Worm (Caenorhabditis elegans) whole organism, mixed stage, embryonic: Measurements from ENCODE around the gene molo-1.

ENCODE experiments used
- M03D4.4 ChIP-seq: sonication (generic microtip); optimal IDR thresholded peaks from 2 replicates; lab custom pipeline; 2017; ENCODE audit warnings: mild to moderate bottlenecking, missing genetic modification characterization, missing compliant biosample characterization
- bed-3 ChIP-seq: fragments of 200-800 bp; sonication (Bioruptor generic); optimal IDR thresholded peaks from 3 replicates; lab custom pipeline; 2018; ENCODE audit warnings: mild to moderate bottlenecking, missing genetic modification characterization, moderate library complexity, missing compliant biosample characterization
- blmp-1 ChIP-seq: fragments of 150-350 bp; optimal IDR thresholded peaks from 2 replicates; lab custom pipeline; 2014; ENCODE audit warnings: missing biosample characterization, missing genetic modification characterization
- ceh-39 ChIP-seq: fragments of 150-350 bp; optimal IDR thresholded peaks from 2 replicates; lab custom pipeline; 2014; ENCODE audit warnings: missing biosample characterization, missing genetic modification characterization
- ceh-43 ChIP-seq: fragments of 200-800 bp; sonication (Bioruptor generic); optimal IDR thresholded peaks from 2 replicates; lab custom pipeline; 2018; ENCODE audit warnings: mild to moderate bottlenecking, missing genetic modification characterization, moderate library complexity, missing compliant biosample characterization
- ceh-83 ChIP-seq: fragments of 200-800 bp; sonication (Bioruptor generic); optimal IDR thresholded peaks from 2 replicates; lab custom pipeline; 2018; ENCODE audit warnings: mild to moderate bottlenecking, missing genetic modification characterization, missing compliant biosample characterization
- ces-1 ChIP-seq: fragments of 150-350 bp; optimal IDR thresholded peaks from 2 replicates; lab custom pipeline; 2014; ENCODE audit warnings: missing biosample characterization, missing genetic modification reagents, missing genetic modification characterization
- cnd-1 ChIP-seq: fragments of 200-800 bp; sonication (Bioruptor generic); optimal IDR thresholded peaks from 2 replicates; lab custom pipeline; 2018; ENCODE audit warnings: mild to moderate bottlenecking, missing genetic modification characterization, missing compliant biosample characterization
- drap-1 ChIP-seq: fragments of 200-800 bp; sonication (Bioruptor generic); optimal IDR thresholded peaks from 3 replicates; lab custom pipeline; 2018; ENCODE audit warnings: mild to moderate bottlenecking, missing genetic modification characterization, missing compliant biosample characterization
- elt-1 ChIP-seq: sonication (generic microtip); optimal IDR thresholded peaks from 2 replicates; lab custom pipeline; 2017; ENCODE audit warnings: missing genetic modification characterization, mild to moderate bottlenecking, missing compliant biosample characterization, antibody characterized with exemption, moderate library complexity, borderline replicate concordance; ENCODE audit not compliant: insufficient read depth
- elt-3 ChIP-seq: fragments of 150-350 bp; optimal IDR thresholded peaks from 2 replicates; lab custom pipeline; 2014; ENCODE audit warnings: missing biosample characterization, missing genetic modification characterization
- flh-1 ChIP-seq: fragments of 200-800 bp; sonication (Bioruptor generic); optimal IDR thresholded peaks from 2 replicates; lab custom pipeline; 2018; ENCODE audit warnings: mild to moderate bottlenecking, missing genetic modification characterization, moderate library complexity, missing compliant biosample characterization
- ham-2 ChIP-seq: fragments of 200-800 bp; sonication (Bioruptor generic); optimal IDR thresholded peaks from 2 replicates; lab custom pipeline; 2018; ENCODE audit warnings: mild to moderate bottlenecking, missing genetic modification characterization, missing compliant biosample characterization
- hlh-1 ChIP-seq: fragments of 150-350 bp; optimal IDR thresholded peaks from 2 replicates; lab custom pipeline; 2014; ENCODE audit warnings: missing biosample characterization, missing genetic modification reagents, missing genetic modification characterization
- lin-13 ChIP-seq: fragments of 150-350 bp; optimal IDR thresholded peaks from 2 replicates; lab custom pipeline; 2014; ENCODE audit warnings: missing biosample characterization, missing genetic modification characterization
- lin-32 ChIP-seq: fragments of 200-800 bp; sonication (Bioruptor generic); optimal IDR thresholded peaks from 2 replicates; lab custom pipeline; 2018; ENCODE audit warnings: mild to moderate bottlenecking, missing genetic modification characterization, missing compliant biosample characterization
- lsy-2 ChIP-seq: fragments of 150-350 bp; optimal IDR thresholded peaks from 2 replicates; lab custom pipeline; 2014; ENCODE audit warnings: missing biosample characterization, missing genetic modification characterization
- mab-5 ChIP-seq: fragments of 150-350 bp; optimal IDR thresholded peaks from 2 replicates; lab custom pipeline; 2014; ENCODE audit warnings: missing biosample characterization, missing genetic modification characterization
- mep-1 ChIP-seq: fragments of 150-350 bp; optimal IDR thresholded peaks from 2 replicates; lab custom pipeline; 2017; ENCODE audit warnings: missing biosample characterization, missing genetic modification reagents, missing genetic modification characterization, inconsistent platforms
- mls-2 ChIP-seq: sonication (generic microtip); optimal IDR thresholded peaks from 2 replicates; lab custom pipeline; 2016; ENCODE audit warnings: mild to moderate bottlenecking, missing genetic modification characterization, moderate library complexity, missing compliant biosample characterization
- nhr-12 ChIP-seq: fragments of 150-350 bp; optimal IDR thresholded peaks from 2 replicates; lab custom pipeline; 2014; ENCODE audit warnings: missing biosample characterization, missing genetic modification characterization
- nhr-2 ChIP-seq: fragments of 150-350 bp; optimal IDR thresholded peaks from 2 replicates; lab custom pipeline; 2014; ENCODE audit warnings: missing biosample characterization, missing genetic modification characterization
- nhr-237 ChIP-seq: fragments of 150-350 bp; optimal IDR thresholded peaks from 2 replicates; lab custom pipeline; 2014; ENCODE audit warnings: missing biosample characterization, missing genetic modification characterization
- nhr-28 ChIP-seq: fragments of 150-350 bp; optimal IDR thresholded peaks from 2 replicates; lab custom pipeline; 2014; ENCODE audit warnings: missing biosample characterization, missing genetic modification characterization
- nhr-76 ChIP-seq: sonication (generic microtip); optimal IDR thresholded peaks from 2 replicates; lab custom pipeline; 2017; ENCODE audit warnings: missing biosample characterization, missing genetic modification characterization
- pha-4 ChIP-seq: fragments of 150-350 bp; optimal IDR thresholded peaks from 2 replicates; lab custom pipeline; 2018; ENCODE audit warnings: missing biosample characterization, missing genetic modification reagents, missing genetic modification characterization
- sem-2 ChIP-seq: fragments of 200-800 bp; sonication (Bioruptor generic); optimal IDR thresholded peaks from 2 replicates; lab custom pipeline; 2018; ENCODE audit warnings: mild to moderate bottlenecking, missing genetic modification characterization, missing compliant biosample characterization
- snpc-4 ChIP-seq: fragments of 150-350 bp; optimal IDR thresholded peaks from 2 replicates; lab custom pipeline; 2014; ENCODE audit warnings: missing biosample characterization, missing genetic modification characterization
- sptf-1 ChIP-seq: sonication (generic microtip); optimal IDR thresholded peaks from 2 replicates; lab custom pipeline; 2017; ENCODE audit warnings: mild to moderate bottlenecking, missing genetic modification characterization, moderate library complexity, missing compliant biosample characterization
- tbx-8 ChIP-seq: fragments of 200-800 bp; sonication (Bioruptor generic); optimal IDR thresholded peaks from 2 replicates; lab custom pipeline; 2018; ENCODE audit warnings: mild to moderate bottlenecking, missing genetic modification characterization, moderate library complexity, missing compliant biosample characterization
- unc-120 ChIP-seq: sonication (generic microtip); optimal IDR thresholded peaks from 2 replicates; lab custom pipeline; 2017; ENCODE audit warnings: missing genetic modification characterization, missing compliant biosample characterization; ENCODE audit not compliant: poor library complexity, severe bottlenecking
- unc-39 ChIP-seq: fragments of 150-350 bp; optimal IDR thresholded peaks from 2 replicates; lab custom pipeline; 2014; ENCODE audit warnings: missing biosample characterization, missing genetic modification characterization
- unc-62 ChIP-seq: fragments of 150-350 bp; optimal IDR thresholded peaks from 2 replicates; lab custom pipeline; 2014; ENCODE audit warnings: missing biosample characterization, missing genetic modification reagents, missing genetic modification characterization
- zip-8 ChIP-seq: fragments of 150-350 bp; optimal IDR thresholded peaks from 2 replicates; lab custom pipeline; 2014; ENCODE audit warnings: missing biosample characterization, missing genetic modification characterization
- ztf-11 ChIP-seq: fragments of 150-350 bp; optimal IDR thresholded peaks from 2 replicates; lab custom pipeline; 2014; ENCODE audit warnings: missing biosample characterization, missing genetic modification characterization

The molo-1 gene

DNA sequence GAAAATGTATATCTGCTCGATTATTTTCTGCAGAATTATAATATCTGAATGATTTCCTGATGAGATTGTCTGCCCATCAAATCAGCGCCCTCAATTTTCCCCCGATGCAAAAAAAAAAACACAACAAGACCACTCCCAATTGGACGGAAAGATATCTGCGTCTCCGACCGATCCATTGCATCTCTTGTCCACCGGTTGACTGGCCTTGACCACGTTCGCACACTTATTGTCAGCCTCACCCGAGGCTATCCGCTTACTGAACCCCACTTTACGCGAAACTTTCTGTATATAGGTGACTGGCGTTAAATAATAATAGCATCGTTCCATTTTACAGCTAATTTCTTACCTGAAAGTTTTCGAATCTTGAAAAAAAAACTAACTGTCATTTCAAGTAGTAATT, 20.6 kb downstream of the molo-1 start:
- TF ChIP-seq nhr-2 (tag; lab: Kevin White, UChicago): peak; percentile 38
- no peak for TF ChIP-seq lin-32 (GFP tag; lab: Kevin White, UChicago)
- TF ChIP-seq ham-2 (GFP tag; lab: Kevin White, UChicago): peak; percentile 48
- TF ChIP-seq, all 35 proteins: peak for 2

DNA sequence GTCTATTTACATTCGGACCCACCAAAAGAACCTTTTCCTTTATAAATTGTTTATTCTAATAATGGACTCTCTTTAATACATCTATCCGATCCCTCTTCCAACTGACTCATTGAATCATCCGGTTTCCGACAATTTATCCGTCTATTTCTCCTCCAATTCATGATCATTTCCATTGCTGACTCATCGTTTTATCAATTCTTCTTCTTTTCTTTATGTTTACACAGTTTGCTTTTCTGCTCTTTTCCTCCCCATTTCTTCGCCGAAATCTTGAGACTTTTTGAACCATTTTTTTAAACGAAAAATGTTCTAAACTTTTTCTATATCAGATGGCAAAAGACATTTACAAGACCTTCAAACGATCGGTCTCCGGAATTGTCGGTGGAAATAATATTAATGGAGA, 21.7 kb downstream of the molo-1 start, which contains the start of gene ced-6:
Gene ced-6, plus strand, starts transcription at position 327 of the 400 bp plus-strand sequence.
- TF ChIP-seq lin-13 (no peak), ham-2 (GFP tag; lab: Kevin White, UChicago) (no peak), unc-120 (no peak), ztf-11 (no peak), zip-8 (no peak)

DNA sequence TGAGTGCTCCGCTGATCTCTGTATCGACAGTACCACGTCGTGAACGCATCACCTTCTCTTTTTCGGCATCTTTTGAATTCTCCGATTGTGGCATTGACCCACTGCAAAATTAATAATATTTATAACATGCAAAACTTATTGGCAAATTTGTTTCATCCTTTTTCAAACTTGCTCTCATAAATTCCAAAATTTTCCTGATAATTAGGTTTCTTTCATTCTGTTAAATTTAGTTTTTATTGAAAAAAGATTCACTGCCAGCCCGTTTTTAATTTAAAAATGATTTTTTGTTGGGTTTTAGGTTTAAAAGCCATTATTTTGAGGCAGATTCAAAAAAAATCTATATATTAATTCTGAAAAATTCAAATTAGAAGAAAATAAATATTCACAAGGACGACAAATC, 26.2 kb downstream of the molo-1 start, which contains the start of gene wdr-37:
Gene wdr-37, minus strand, starts transcription at position 101 of the 400 bp plus-strand sequence.
- TF ChIP-seq nhr-237 (tag; lab: Kevin White, UChicago): no peak
- TF ChIP-seq elt-3 (tag; lab: Kevin White, UChicago): no peak
- no peak for TF ChIP-seq nhr-2 (tag; lab: Kevin White, UChicago)
- no peak for TF ChIP-seq bed-3
- no peak for TF ChIP-seq ham-2 (GFP tag; lab: Kevin White, UChicago)
- no peak for TF ChIP-seq hlh-1 (tag; lab: Kevin White, UChicago)
- TF ChIP-seq unc-39 (tag; lab: Kevin White, UChicago): no peak
- TF ChIP-seq ces-1: no peak
- no peak for TF ChIP-seq lsy-2 (tag; lab: Kevin White, UChicago)
- TF ChIP-seq mab-5: no peak
- no peak for TF ChIP-seq M03D4.4

DNA sequence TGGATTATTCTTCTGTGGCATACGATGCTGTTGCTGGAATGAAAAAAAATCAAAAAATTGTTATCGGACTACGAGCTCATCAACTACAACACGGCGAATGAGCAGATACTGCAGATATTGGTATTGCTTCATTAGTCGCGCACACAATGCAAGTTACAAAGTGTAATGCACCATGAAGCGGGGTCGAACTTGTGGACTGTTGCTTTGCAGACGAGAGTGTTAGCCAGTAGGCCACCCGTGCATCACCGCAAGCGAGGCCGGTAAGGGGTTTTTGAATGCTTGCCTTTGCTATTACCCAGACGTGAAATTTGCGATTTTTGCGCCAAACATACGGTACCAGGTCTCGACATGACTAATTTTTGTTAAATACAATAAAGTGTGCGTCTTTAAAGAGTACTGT, 28.2 kb downstream of the molo-1 start:
- TF ChIP-seq nhr-237 (tag; lab: Kevin White, UChicago) (peak; percentile 12), drap-1 (peak; percentile 97), elt-3 (tag; lab: Kevin White, UChicago) (no peak), mep-1 (peak; percentile 47), bed-3 (peak; percentile 86), flh-1 (GFP tag; lab: Kevin White, UChicago) (peak; percentile 92), mls-2 (tag; lab: Kevin White, UChicago) (peak; percentile 97), unc-120 (peak; percentile 84), M03D4.4 (peak; percentile 97), sem-2 (GFP tag; lab: Kevin White, UChicago) (peak; percentile 96), ceh-43 (GFP tag; lab: Kevin White, UChicago) (peak; percentile 89), ces-1 (no peak), hlh-1 (tag; lab: Kevin White, UChicago) (peak; percentile 70), blmp-1 (tag; lab: Kevin White, UChicago) (no peak), tbx-8 (peak; percentile 96), snpc-4 (tag; lab: Kevin White, UChicago) (no peak), ceh-83 (GFP tag; lab: Kevin White, UChicago) (peak; percentile 98), ham-2 (GFP tag; lab: Kevin White, UChicago) (peak; percentile 94), sptf-1 (tag; lab: Kevin White, UChicago) (peak; percentile 96), nhr-76 (tag; lab: Kevin White, UChicago) (peak; percentile 47), zip-8 (no peak), ceh-39 (tag; lab: Kevin White, UChicago) (no peak), nhr-28 (tag; lab: Kevin White, UChicago) (peak; percentile 70), nhr-2 (tag; lab: Kevin White, UChicago) (no peak), ztf-11 (peak; percentile 70), cnd-1 (tag; lab: Kevin White, UChicago) (peak; percentile 97), lin-32 (GFP tag; lab: Kevin White, UChicago) (peak; percentile 94), elt-1 (tag; lab: Kevin White, UChicago) (no peak), unc-62 (GFP tag; lab: Kevin White, UChicago) (peak; percentile 30), unc-39 (tag; lab: Kevin White, UChicago) (peak; percentile 70), nhr-12 (no peak), mab-5 (no peak), pha-4 (tag; lab: Kevin White, UChicago) (peak; percentile 95), lsy-2 (tag; lab: Kevin White, UChicago) (peak; percentile 42), lin-13 (peak; percentile 87)
